Fruit fly (Drosophila melanogaster) whole organism, embryonic: Measurements from ENCODE around the gene Cnep1r2.

Source experiments
- CG10267 ChIP-seq: fragments of 200-800 bp; sonication (Bioruptor generic); optimal IDR thresholded peaks from 2 replicates; lab custom pipeline; 2018; ENCODE audit warnings: missing biosample characterization, mild to moderate bottlenecking, missing genetic modification characterization, moderate library complexity
- CG12236 ChIP-seq: fragments of 200-800 bp; sonication (Bioruptor generic); optimal IDR thresholded peaks from 2 replicates; lab custom pipeline; 2016; ENCODE audit warnings: missing biosample characterization, missing genetic modification characterization
- CG12391 ChIP-seq: fragments of 200-800 bp; sonication (Bioruptor generic); optimal IDR thresholded peaks from 3 replicates; lab custom pipeline; 2018; ENCODE audit warnings: missing biosample characterization, mild to moderate bottlenecking, missing genetic modification characterization, moderate library complexity
- CG13775 ChIP-seq: fragments of 200-800 bp; sonication (Bioruptor generic); optimal IDR thresholded peaks from 3 replicates; lab custom pipeline; 2017; ENCODE audit warnings: missing biosample characterization, mild to moderate bottlenecking, missing genetic modification characterization
- CG13894 ChIP-seq: fragments of 200-800 bp; sonication (Bioruptor generic); optimal IDR thresholded peaks from 3 replicates; lab custom pipeline; 2018; ENCODE audit warnings: missing biosample characterization, mild to moderate bottlenecking, missing genetic modification characterization, moderate library complexity
- CG14710 ChIP-seq: fragments of 200-800 bp; sonication (Bioruptor generic); optimal IDR thresholded peaks from 3 replicates; lab custom pipeline; 2019; ENCODE audit warnings: missing biosample characterization, mild to moderate bottlenecking, missing genetic modification characterization, moderate library complexity
- CG14860 ChIP-seq: fragments of 200-800 bp; sonication (Bioruptor generic); IDR thresholded peaks from 3 replicates; pipeline ENCODE4 v1.3.6; 2022; ENCODE audit warnings: missing biosample characterization, missing genetic modification characterization; ENCODE audit not compliant: partially characterized antibody
- CG17186 ChIP-seq: fragments of 200-800 bp; sonication (Bioruptor generic); optimal IDR thresholded peaks from 3 replicates; lab custom pipeline; 2017; ENCODE audit warnings: missing biosample characterization, missing genetic modification reagents, missing genetic modification characterization
- CG17361 ChIP-seq: fragments of 200-800 bp; sonication (Bioruptor generic); IDR thresholded peaks from 3 replicates; pipeline ENCODE4 v1.3.6; 2022; ENCODE audit warnings: missing biosample characterization, missing genetic modification characterization
- CG17612 ChIP-seq: fragments of 200-800 bp; sonication (Bioruptor generic); IDR thresholded peaks from 2 replicates; pipeline ENCODE4 v1.3.6; 2022; ENCODE audit warnings: missing biosample characterization, missing genetic modification characterization
- CG18619 ChIP-seq: fragments of 200-800 bp; sonication (Bioruptor generic); optimal IDR thresholded peaks from 3 replicates; lab custom pipeline; 2017; ENCODE audit warnings: missing biosample characterization, mild to moderate bottlenecking, missing genetic modification characterization
- CG2712 ChIP-seq: fragments of 200-800 bp; optimal IDR thresholded peaks from 3 replicates; lab custom pipeline; 2019; ENCODE audit warnings: missing biosample characterization, mild to moderate bottlenecking, missing genetic modification characterization, moderate library complexity
- CG30403 ChIP-seq: fragments of 200-800 bp; sonication (Bioruptor generic); optimal IDR thresholded peaks from 3 replicates; lab custom pipeline; 2016; ENCODE audit warnings: missing biosample characterization, missing genetic modification characterization
- CG3407 ChIP-seq: fragments of 200-800 bp; sonication (Bioruptor generic); optimal IDR thresholded peaks from 2 replicates; lab custom pipeline; 2018; ENCODE audit warnings: missing biosample characterization, mild to moderate bottlenecking, missing genetic modification characterization
- CG34224 ChIP-seq: fragments of 200-800 bp; sonication (Bioruptor generic); IDR thresholded peaks from 3 replicates; pipeline ENCODE4 v1.3.6; 2022; ENCODE audit warnings: missing biosample characterization, missing genetic modification characterization; ENCODE audit not compliant: partially characterized antibody
- CG6813 ChIP-seq: fragments of 200-800 bp; sonication (Bioruptor generic); optimal IDR thresholded peaks from 2 replicates; lab custom pipeline; 2017; ENCODE audit warnings: missing biosample characterization, missing genetic modification characterization, mild to moderate bottlenecking, moderate library complexity, missing genetic modification reagents
- CG8924 ChIP-seq: fragments of 200-800 bp; optimal IDR thresholded peaks from 3 replicates; lab custom pipeline; 2019; ENCODE audit warnings: missing biosample characterization, mild to moderate bottlenecking, missing genetic modification characterization, moderate library complexity
- CTCF ChIP-seq: fragments of 200-800 bp; sonication (Bioruptor generic); optimal IDR thresholded peaks from 2 replicates; lab custom pipeline; 2017; ENCODE audit warnings: missing biosample characterization, mild to moderate bottlenecking, missing genetic modification characterization, moderate library complexity
- CoRest ChIP-seq: fragments of 200-800 bp; sonication (Bioruptor generic); optimal IDR thresholded peaks from 3 replicates; lab custom pipeline; 2018; ENCODE audit warnings: missing biosample characterization, mild to moderate bottlenecking, missing genetic modification characterization, moderate library complexity
- Dp ChIP-seq: fragments of 200-800 bp; sonication (Bioruptor generic); optimal IDR thresholded peaks from 2 replicates; lab custom pipeline; 2018; ENCODE audit warnings: missing biosample characterization, mild to moderate bottlenecking, missing genetic modification characterization, moderate library complexity
- E2f2 ChIP-seq: fragments of 200-800 bp; sonication (Bioruptor generic); IDR thresholded peaks from 2 replicates; pipeline ENCODE4 v1.3.6; 2022; ENCODE audit warnings: missing biosample characterization, missing genetic modification characterization
- Ets97D ChIP-seq: fragments of 200-800 bp; sonication (Bioruptor generic); optimal IDR thresholded peaks from 3 replicates; lab custom pipeline; 2016; ENCODE audit warnings: missing biosample characterization, missing genetic modification characterization
- Fer1 ChIP-seq: fragments of 200-800 bp; sonication (Bioruptor generic); optimal IDR thresholded peaks from 2 replicates; lab custom pipeline; 2017; ENCODE audit warnings: missing biosample characterization, mild to moderate bottlenecking, missing genetic modification characterization
- Jarid2 ChIP-seq: fragments of 200-800 bp; sonication (Bioruptor generic); optimal IDR thresholded peaks from 3 replicates; lab custom pipeline; 2017; ENCODE audit warnings: mild to moderate bottlenecking, missing biosample characterization, missing genetic modification reagents, missing genetic modification characterization
- Lhr ChIP-seq: fragments of 200-800 bp; sonication (Bioruptor generic); optimal IDR thresholded peaks from 3 replicates; lab custom pipeline; 2017; ENCODE audit warnings: mild to moderate bottlenecking, missing biosample characterization, missing genetic modification reagents, missing genetic modification characterization
- Myb ChIP-seq: fragments of 200-800 bp; sonication (Bioruptor generic); optimal IDR thresholded peaks from 2 replicates; lab custom pipeline; 2016; ENCODE audit warnings: missing biosample characterization, missing genetic modification characterization
- NC2β ChIP-seq: fragments of 200-800 bp; sonication (Bioruptor generic); optimal IDR thresholded peaks from 2 replicates; lab custom pipeline; 2016; ENCODE audit warnings: missing biosample characterization, missing genetic modification characterization
- Oaz ChIP-seq: fragments of 200-800 bp; sonication (Bioruptor generic); IDR thresholded peaks from 2 replicates; pipeline ENCODE4 v1.3.6; 2022; ENCODE audit warnings: missing biosample characterization, missing genetic modification characterization
- Oli ChIP-seq: fragments of 200-800 bp; sonication (Bioruptor generic); optimal IDR thresholded peaks from 2 replicates; lab custom pipeline; 2018; ENCODE audit warnings: missing biosample characterization, mild to moderate bottlenecking, missing genetic modification characterization, moderate library complexity
- Pdp1 ChIP-seq, 2 experiments: fragments of 200-800 bp; sonication (Bioruptor generic); optimal IDR thresholded peaks; 3 replicates each; lab custom pipeline; 2016; ENCODE audit warnings: missing biosample characterization in 2 of 2, missing genetic modification characterization in 2 of 2, mild to moderate bottlenecking in 1 of 2, moderate library complexity in 1 of 2
- Scr ChIP-seq: fragments of 200-800 bp; sonication (Bioruptor generic); IDR thresholded peaks from 2 replicates; pipeline ENCODE4 v1.3.6; 2022; ENCODE audit warnings: missing biosample characterization, missing genetic modification characterization; ENCODE audit not compliant: partially characterized antibody
- Stat92E ChIP-seq, 3 experiments: fragments of >200 bp in 2 of 3; fragments of 200-800 bp in 1 of 3; sonication (Bioruptor generic) in 1 of 3; optimal IDR thresholded peaks; 2 replicates each; lab custom pipeline; 2017 to 2019; ENCODE audit warnings: missing biosample characterization in 3 of 3, missing genetic modification characterization in 3 of 3, mild to moderate bottlenecking in 1 of 3, moderate library complexity in 1 of 3
- abd-A ChIP-seq: fragments of 200-800 bp; sonication (Bioruptor generic); optimal IDR thresholded peaks from 3 replicates; lab custom pipeline; 2019; ENCODE audit warnings: missing biosample characterization, mild to moderate bottlenecking, missing genetic modification characterization, moderate library complexity
- al ChIP-seq: fragments of 200-800 bp; sonication (Bioruptor generic); IDR thresholded peaks from 2 replicates; pipeline ENCODE4 v1.3.6; 2022; ENCODE audit warnings: missing biosample characterization, missing genetic modification characterization
- bab2 ChIP-seq: fragments of 200-800 bp; sonication (Bioruptor generic); optimal IDR thresholded peaks from 2 replicates; lab custom pipeline; 2016; ENCODE audit warnings: missing biosample characterization, missing genetic modification characterization
- bsh ChIP-seq, 2 experiments: fragments of 200-800 bp; sonication (Bioruptor generic); optimal IDR thresholded peaks; 2 replicates each; lab custom pipeline; 2017 to 2018; ENCODE audit warnings: mild to moderate bottlenecking in 2 of 2, missing biosample characterization in 2 of 2, missing genetic modification characterization in 2 of 2, moderate library complexity in 1 of 2
- ewg ChIP-seq: fragments of 200-800 bp; sonication (Bioruptor generic); optimal IDR thresholded peaks from 3 replicates; lab custom pipeline; 2017; ENCODE audit warnings: mild to moderate bottlenecking, missing biosample characterization, missing genetic modification reagents, missing genetic modification characterization
- gsb-n ChIP-seq: fragments of 200-800 bp; sonication (Bioruptor generic); optimal IDR thresholded peaks from 3 replicates; lab custom pipeline; 2018; ENCODE audit warnings: missing biosample characterization, mild to moderate bottlenecking, missing genetic modification characterization
- mld ChIP-seq: fragments of 200-800 bp; sonication (Bioruptor generic); IDR thresholded peaks from 3 replicates; pipeline ENCODE4 v1.3.6; 2022; ENCODE audit warnings: missing biosample characterization, missing genetic modification characterization; ENCODE audit not compliant: partially characterized antibody
- peb ChIP-seq: fragments of 200-800 bp; sonication (Bioruptor generic); IDR thresholded peaks from 2 replicates; pipeline ENCODE4 v1.3.6; 2022; ENCODE audit warnings: missing biosample characterization, missing genetic modification characterization
- pho ChIP-seq: fragments of 200-800 bp; sonication (Bioruptor generic); optimal IDR thresholded peaks from 2 replicates; lab custom pipeline; 2016; ENCODE audit warnings: missing biosample characterization, missing genetic modification characterization
- pros ChIP-seq: fragments of 200-800 bp; sonication (Bioruptor generic); optimal IDR thresholded peaks from 3 replicates; lab custom pipeline; 2019; ENCODE audit warnings: missing biosample characterization, mild to moderate bottlenecking, missing genetic modification characterization, moderate library complexity
- psq ChIP-seq: fragments of 200-800 bp; sonication (Bioruptor generic); optimal IDR thresholded peaks from 2 replicates; lab custom pipeline; 2017; ENCODE audit warnings: missing biosample characterization, missing genetic modification characterization
- sd ChIP-seq: fragments of 200-800 bp; sonication (Bioruptor generic); optimal IDR thresholded peaks from 3 replicates; lab custom pipeline; 2018; ENCODE audit warnings: missing biosample characterization, mild to moderate bottlenecking, missing genetic modification characterization, moderate library complexity
- shn ChIP-seq: fragments of 200-800 bp; sonication (Bioruptor generic); optimal IDR thresholded peaks from 3 replicates; lab custom pipeline; 2016; ENCODE audit warnings: missing biosample characterization, missing genetic modification characterization
- sob ChIP-seq: fragments of 200-800 bp; sonication (Bioruptor generic); IDR thresholded peaks from 2 replicates; pipeline ENCODE4 v1.3.6; 2022; ENCODE audit warnings: missing biosample characterization, missing genetic modification characterization
- ssp ChIP-seq: fragments of 200-800 bp; sonication (Bioruptor generic); IDR thresholded peaks from 2 replicates; pipeline ENCODE4 v1.3.6; 2022; ENCODE audit warnings: missing biosample characterization, missing genetic modification characterization
- stc ChIP-seq: fragments of 200-800 bp; sonication (Bioruptor generic); IDR thresholded peaks from 2 replicates; pipeline ENCODE4 v1.3.6; 2022; ENCODE audit warnings: missing biosample characterization, missing genetic modification characterization
- tgo ChIP-seq: fragments of 200-800 bp; sonication (Bioruptor generic); IDR thresholded peaks from 3 replicates; pipeline ENCODE4 v1.3.6; 2022; ENCODE audit warnings: missing biosample characterization, missing genetic modification characterization
- zfh2 ChIP-seq: fragments of 200-800 bp; sonication (Bioruptor generic); optimal IDR thresholded peaks from 2 replicates; lab custom pipeline; 2016; ENCODE audit warnings: missing biosample characterization, missing genetic modification characterization

Cnep1r2 gene

dm6 chr3L:10630885-10631359 is 7.0 kb upstream of the Cnep1r2 start, which contains the start of the genes CG42535, CG34001 and hay (continued):
- TF ChIP-seq CG18619 (no peak), CG3407 (GFP tag; lab: Kevin White, UChicago) (no peak), Ets97D (GFP tag; lab: Kevin White, UChicago) (peak; percentile 54), Scr (GFP tag; lab: Robert Waterston, UW) (0 out of 2 replicates have a peak, but pooled peaks have one; percentile 43), CG12391 (tag; lab: Kevin White, UChicago) (peak; percentile 7), CTCF (GFP tag; lab: Kevin White, UChicago) (no peak), CG17186 (GFP tag; lab: Kevin White, UChicago) (peak; percentile 55), Oli (tag; lab: Kevin White, UChicago) (no peak), CG13775 (no peak), Fer1 (GFP tag; lab: Kevin White, UChicago) (no peak), NC2β (GFP tag; lab: Kevin White, UChicago) (no peak), al (GFP tag; lab: Robert Waterston, UW) (no peak), Pdp1 (GFP tag; optimal IDR thresholded peaks at IDR 0.05; lab: Kevin White, UChicago) (no peak), psq (GFP tag; lab: Kevin White, UChicago) (no peak), ssp (GFP tag; lab: Robert Waterston, UW) (no peak), CG14860 (GFP tag; lab: Robert Waterston, UW) (no peak), Lhr (GFP tag; lab: Kevin White, UChicago) (peak; percentile 26), shn (GFP tag; lab: Kevin White, UChicago) (no peak), CG10267 (tag; lab: Kevin White, UChicago) (peak; percentile 95), mld (GFP tag; lab: Robert Waterston, UW) (no peak), zfh2 (peak; percentile 29), CG14710 (tag; lab: Kevin White, UChicago) (peak; percentile 63), CG8924 (no peak), CoRest (peak; percentile 38), gsb-n (tag; lab: Kevin White, UChicago) (no peak), CG17361 (no peak), bab2 (GFP tag; lab: Kevin White, UChicago) (peak; percentile 4), CG2712 (tag; lab: Kevin White, UChicago) (no peak), pros (GFP tag; lab: Kevin White, UChicago) (no peak), sd (peak; percentile 77), CG6813 (GFP tag; lab: Kevin White, UChicago) (no peak), CG13894 (tag; lab: Kevin White, UChicago) (no peak), tgo (no peak), peb (GFP tag; lab: Robert Waterston, UW) (no peak), Jarid2 (GFP tag; lab: Kevin White, UChicago) (no peak), ewg (GFP tag; lab: Kevin White, UChicago) (no peak), E2f2 (GFP tag; lab: Robert Waterston, UW) (peak; percentile 86), pho (GFP tag; lab: Kevin White, UChicago) (peak; percentile 11), CG34224 (GFP tag; lab: Robert Waterston, UW) (peak; percentile 26; the same call in 1 of the 3 replicates), Myb (GFP tag; lab: Kevin White, UChicago) (peak; percentile 95), stc (GFP tag; lab: Robert Waterston, UW) (no peak), Oaz (GFP tag; lab: Robert Waterston, UW) (no peak), CG30403 (GFP tag; lab: Kevin White, UChicago) (no peak), CG12236 (GFP tag; lab: Kevin White, UChicago) (no peak), Dp (GFP tag; lab: Kevin White, UChicago) (peak; percentile 84), abd-A (no peak), Stat92E (GFP tag; optimal IDR thresholded peaks at IDR 0.05; lab: Kevin White, UChicago) (peak in 1 of 3 experiments; percentile 6), sob (GFP tag; lab: Robert Waterston, UW) (no peak), bsh (GFP tag; optimal IDR thresholded peaks at IDR 0.05; lab: Kevin White, UChicago) (no peak), CG17612 (GFP tag; lab: Robert Waterston, UW) (no peak)
